Worm (Caenorhabditis elegans) whole organism, L1 larva: ENCODE data around the gene lap-1.

Experiments used
- aha-1 ChIP-seq: fragments of 150-350 bp; optimal IDR thresholded peaks from 2 replicates; lab custom pipeline; 2014; ENCODE audit warnings: missing biosample characterization, missing genetic modification characterization
- aly-2 ChIP-seq: fragments of 150-350 bp; optimal IDR thresholded peaks from 2 replicates; lab custom pipeline; 2014; ENCODE audit warnings: missing biosample characterization, missing genetic modification characterization
- ceh-88 ChIP-seq: fragments of 200-800 bp; sonication (Bioruptor generic); IDR thresholded peaks from 2 replicates; pipeline ENCODE4 v1.3.6; 2022; ENCODE audit warnings: missing genetic modification characterization, missing compliant biosample characterization
- elt-3 ChIP-seq, 6 experiments: fragments of 150-350 bp in 1 of 6; sonication (generic microtip); optimal IDR thresholded peaks; 2 replicates each; lab custom pipeline; 2017 to 2018; ENCODE audit warnings: missing biosample characterization in 6 of 6, missing genetic modification characterization in 6 of 6, inconsistent platforms in 1 of 6
- hpl-2 ChIP-seq: fragments of 150-350 bp; optimal IDR thresholded peaks from 2 replicates; lab custom pipeline; 2014; ENCODE audit warnings: missing biosample characterization, missing genetic modification reagents, missing genetic modification characterization
- nhr-11 ChIP-seq: fragments of 150-350 bp; optimal IDR thresholded peaks from 2 replicates; lab custom pipeline; 2014; ENCODE audit warnings: missing biosample characterization, missing genetic modification characterization
- pqm-1 ChIP-seq: sonication (generic microtip); optimal IDR thresholded peaks from 3 replicates; lab custom pipeline; 2017; ENCODE audit warnings: missing biosample characterization, missing genetic modification characterization

DNA sequence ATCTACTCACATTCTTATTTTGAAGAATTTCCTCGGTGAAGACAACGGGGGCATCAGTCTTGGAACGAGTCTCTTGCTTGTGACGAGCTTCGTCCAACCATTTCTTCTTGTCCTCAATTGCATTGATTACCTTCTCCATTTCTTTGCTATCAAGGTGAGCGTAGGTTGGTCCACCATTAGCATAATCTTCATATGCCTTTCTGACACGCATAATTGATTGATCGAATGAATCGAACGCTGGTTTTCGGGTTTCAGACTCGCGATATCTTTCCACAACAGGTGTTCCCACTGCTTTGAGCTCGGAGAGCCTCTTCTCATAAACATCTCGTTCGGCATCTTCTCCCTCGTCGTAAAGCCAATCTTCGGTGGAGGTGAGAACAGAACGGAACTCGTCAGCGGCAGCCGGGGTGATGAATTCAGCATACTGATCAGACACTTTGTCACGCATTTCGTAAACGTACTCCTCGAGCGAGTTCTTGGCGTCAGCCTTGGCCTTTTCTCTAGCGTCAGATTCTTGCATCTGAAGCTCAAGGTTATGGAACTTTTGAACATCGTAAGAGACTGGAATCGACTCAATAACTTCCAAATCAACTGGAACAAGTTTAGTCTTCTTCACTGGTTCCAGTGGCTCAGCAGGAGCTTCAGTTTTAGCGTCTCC is 42.8 kb upstream of the lap-1 start:
- TF ChIP-seq hpl-2 (no peak), ceh-88 (no peak), pqm-1 (tag; lab: Kevin White, UChicago) (no peak), nhr-11 (tag; lab: Kevin White, UChicago) (no peak), aha-1 (tag; lab: Kevin White, UChicago) (no peak), aly-2 (peak; percentile 54), elt-3 (tag; optimal IDR thresholded peaks at IDR 0.05; lab: Kevin White, UChicago) (no peak)
